Worm (Caenorhabditis elegans) whole organism, early embryonic: ENCODE measurements around the gene aff-1.

Source experiments
- ama-1 ChIP-seq: fragments of 150-350 bp; optimal IDR thresholded peaks from 2 replicates; lab custom pipeline; 2014
- ceh-36 ChIP-seq: sonication (generic microtip); optimal IDR thresholded peaks from 2 replicates; lab custom pipeline; 2016; ENCODE audit warnings: missing genetic modification characterization, inconsistent platforms, missing compliant biosample characterization

ce11 chrII:6849308-6849707 is 14.2 kb downstream of the aff-1 start:
- no peak for TF ChIP-seq ama-1
- TF ChIP-seq ceh-36 (tag; lab: Kevin White, UChicago) = no peak
